Worm (Caenorhabditis elegans): ENCODE measurements around the gene ivns-1.
"Not testable (repeated sequence)": the region's sequence is repeated elsewhere in the genome, so short reads cannot be mapped to it uniquely, and the experiment has no call there.

ce11 chrX:12613451-12613850 is 20.7 kb downstream of the ivns-1 start, which contains the start of gene R09A8.1:
- TF ChIP-seq elt-1 (tag; optimal IDR thresholded peaks at IDR 0.05; ENCODE audit: borderline replicate concordance, insufficient read depth); snpc-4 (tag; optimal IDR thresholded peaks at IDR 0.05); blmp-1 (tag; optimal IDR thresholded peaks at IDR 0.05): not testable (repeated sequence)
